Worm (Caenorhabditis elegans): ENCODE data around the gene Y6D1A.2.

DNA sequence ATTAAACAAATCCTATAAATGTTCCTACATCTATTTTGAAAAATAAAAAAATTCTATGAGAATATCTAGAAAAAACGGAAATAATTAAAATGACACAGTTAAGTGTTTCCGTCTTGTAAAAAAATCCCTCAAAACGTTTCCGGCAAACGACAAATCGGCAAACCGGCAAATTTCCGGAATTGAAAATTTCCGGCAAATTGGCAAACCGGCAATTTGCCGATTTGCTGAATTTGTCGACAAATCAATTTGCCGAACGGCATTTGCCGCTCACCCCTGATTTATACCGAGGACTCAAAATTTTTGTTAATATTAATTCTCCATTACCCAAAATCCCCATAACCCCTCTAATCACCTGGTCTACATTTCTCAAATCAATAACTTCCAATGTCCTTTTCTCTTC, 33.4 kb upstream of the Y6D1A.2 start:
- TF ChIP-seq ama-1 (optimal IDR thresholded peaks at IDR 0.05), result no peak
- TF ChIP-seq ama-1 (GFP tag; optimal IDR thresholded peaks at IDR 0.05), result no peak
- TF ChIP-seq ztf-26 (tag; optimal IDR thresholded peaks at IDR 0.05), result no peak
- TF ChIP-seq nhr-80 (tag; optimal IDR thresholded peaks at IDR 0.05), result no peak
- no peak for TF ChIP-seq nfya-1 (tag; optimal IDR thresholded peaks at IDR 0.05; ENCODE audit: borderline replicate concordance, insufficient read depth)
- no peak for TF ChIP-seq F49E8.2 (tag; optimal IDR thresholded peaks at IDR 0.05; ENCODE audit: insufficient read depth)
- TF ChIP-seq ceh-91 (GFP tag; IDR thresholded peaks at IDR 0.05), result no peak
- no peak for TF ChIP-seq dpl-1 (GFP tag; optimal IDR thresholded peaks at IDR 0.05)
